Worm (Caenorhabditis elegans) whole organism, mixed stage, embryonic: ENCODE results near the gene K03H1.7.

Experiments used
- ceh-83 ChIP-seq: fragments of 200-800 bp; sonication (Bioruptor generic); optimal IDR thresholded peaks from 2 replicates; lab custom pipeline; 2018; ENCODE audit warnings: mild to moderate bottlenecking, missing genetic modification characterization, missing compliant biosample characterization
- nhr-12 ChIP-seq: fragments of 150-350 bp; optimal IDR thresholded peaks from 2 replicates; lab custom pipeline; 2014; ENCODE audit warnings: missing biosample characterization, missing genetic modification characterization
- ztf-11 ChIP-seq: fragments of 150-350 bp; optimal IDR thresholded peaks from 2 replicates; lab custom pipeline; 2014; ENCODE audit warnings: missing biosample characterization, missing genetic modification characterization

DNA sequence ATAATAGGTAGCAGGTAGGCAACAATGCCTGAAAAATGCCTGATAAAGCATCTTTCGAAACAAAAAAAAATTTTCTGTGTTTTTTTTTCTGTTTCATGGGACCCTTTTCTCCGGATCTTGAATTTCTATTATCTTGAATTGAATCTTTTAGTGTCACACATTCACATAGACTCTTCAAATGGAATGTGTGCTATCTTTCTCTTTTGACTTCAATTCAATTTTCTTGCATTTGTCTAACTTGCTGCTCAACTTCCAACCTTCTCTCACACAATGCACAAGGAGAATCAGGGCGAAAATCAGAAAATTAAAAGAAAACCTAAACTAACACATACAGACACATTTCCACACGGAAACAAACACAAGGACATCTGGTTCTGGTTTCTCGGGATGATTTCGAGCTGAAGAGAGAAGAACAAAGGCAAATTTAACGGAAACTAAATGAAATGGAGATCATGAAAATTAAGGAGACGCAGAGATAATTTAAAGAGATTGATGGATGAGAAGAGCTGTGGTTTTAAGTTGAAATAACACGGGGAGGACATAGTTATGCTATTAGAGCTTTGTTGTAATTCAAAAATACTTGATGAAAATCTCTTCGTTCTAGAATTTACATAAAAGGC is 25.1 kb downstream of the K03H1.7 start:
- no peak for TF ChIP-seq ceh-83 (GFP tag; lab: Kevin White, UChicago)
- TF ChIP-seq nhr-12 (tag; lab: Kevin White, UChicago), result no peak
- no peak for TF ChIP-seq ztf-11
